Worm (Caenorhabditis elegans): ENCODE results near the gene K01A6.8.

- TF ChIP-seq dao-5 (tag; optimal IDR thresholded peaks at IDR 0.05) (no peak), him-1 (tag; optimal IDR thresholded peaks at IDR 0.05) (no peak), W03F9.2 (tag; optimal IDR thresholded peaks at IDR 0.05) (no peak)
Measured at ce11 chrIV:11701878-11702277, 35.3 kb downstream of the K01A6.8 start.

All from whole organism, L4/young adult.